Comparison of ENCODE assay signal across 1 fruit fly cellular context in the genomic region with DNA sequence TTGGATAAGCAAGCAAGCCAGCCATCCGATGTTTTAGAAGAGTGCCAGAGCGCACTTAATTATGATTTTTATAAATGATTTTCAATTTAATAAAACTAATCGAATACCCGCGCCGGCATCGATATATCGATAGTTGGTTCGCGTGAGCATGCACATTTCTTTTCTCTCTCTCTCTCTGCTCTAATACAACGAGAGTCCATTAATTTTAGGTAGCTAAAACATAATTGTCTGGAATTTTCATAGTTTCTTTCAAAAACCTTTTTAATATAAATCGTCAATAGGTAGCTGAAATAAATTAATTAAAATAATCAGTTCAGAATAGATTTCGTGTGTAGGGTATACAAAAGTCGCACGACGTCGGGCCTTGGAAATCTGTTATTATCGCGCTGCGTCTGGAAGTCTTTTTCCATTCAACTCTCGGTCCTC.
TF ChIP-seq lines count a peak whose summit lies in the region.

A gene (plus strand): TSS at position 408 of the 426 bp plus-strand sequence.

TF ChIP-seq in whole organism, embryonic, 481 proteins besides CTCF, POLR2A, EP300 and RAD21 (continued from another document and continues in another):
- TF ChIP-seq CG33213 (GFP tag; optimal IDR thresholded peaks at IDR 0.05; lab: Kevin White, UChicago) (peak; percentile 99), ato (GFP tag; IDR thresholded peaks at IDR 0.05; lab: Robert Waterston, UW; ENCODE audit: partially characterized antibody) (peak; percentile 71), CG6272 (GFP tag; IDR thresholded peaks at IDR 0.05; lab: Robert Waterston, UW) (peak; percentile 99), Spps (tag; optimal IDR thresholded peaks at IDR 0.05; lab: Kevin White, UChicago) (peak; percentile 100), CG18764 (GFP tag; optimal IDR thresholded peaks at IDR 0.05; lab: Kevin White, UChicago) (peak; percentile 99), Elba2 (GFP tag; optimal IDR thresholded peaks at IDR 0.05; lab: Kevin White, UChicago) (peak; percentile 76), org-1 (GFP tag; optimal IDR thresholded peaks at IDR 0.05; lab: Kevin White, UChicago) (peak; percentile 99), CG18476 (GFP tag; optimal IDR thresholded peaks at IDR 0.05; lab: Kevin White, UChicago) (peak; percentile 99), CG17829 (tag; optimal IDR thresholded peaks at IDR 0.05; lab: Kevin White, UChicago) (peak; percentile 100), CG2202 (tag; optimal IDR thresholded peaks at IDR 0.05; lab: Kevin White, UChicago) (peak; percentile 100), kay (GFP tag; optimal IDR thresholded peaks at IDR 0.05; lab: Kevin White, UChicago) (peak; percentile 99), CG6765 (GFP tag; optimal IDR thresholded peaks at IDR 0.05; lab: Kevin White, UChicago) (peak; percentile 99), cas (GFP tag; IDR thresholded peaks at IDR 0.05; lab: Robert Waterston, UW) (peak; percentile 99), CG10431 (GFP tag; optimal IDR thresholded peaks at IDR 0.05; lab: Kevin White, UChicago) (peak; percentile 99), ham (GFP tag; IDR thresholded peaks at IDR 0.05; lab: Robert Waterston, UW) (peak; percentile 98), bowl (GFP tag; IDR thresholded peaks at IDR 0.05; lab: Robert Waterston, UW) (peak; percentile 100), CG4424 (GFP tag; optimal IDR thresholded peaks at IDR 0.05; lab: Kevin White, UChicago) (peak; percentile 100), CG3407 (GFP tag; optimal IDR thresholded peaks at IDR 0.05; lab: Kevin White, UChicago) (peak; percentile 99), inv (GFP tag; IDR thresholded peaks at IDR 0.05; lab: Robert Waterston, UW; ENCODE audit: partially characterized antibody) (peak; percentile 68), Neu2 (GFP tag; optimal IDR thresholded peaks at IDR 0.05; lab: Kevin White, UChicago; ENCODE audit: borderline replicate concordance) (peak; percentile 91), CG12071 (GFP tag; optimal IDR thresholded peaks at IDR 0.05; lab: Kevin White, UChicago) (peak; percentile 99), CG17802 (tag; optimal IDR thresholded peaks at IDR 0.05; lab: Kevin White, UChicago) (peak; percentile 95), Dad (GFP tag; optimal IDR thresholded peaks at IDR 0.05; lab: Kevin White, UChicago) (peak; percentile 99), CG9876 (GFP tag; optimal IDR thresholded peaks at IDR 0.05; lab: Kevin White, UChicago) (peak; percentile 96), Drgx (GFP tag; IDR thresholded peaks at IDR 0.05; lab: Robert Waterston, UW) (peak; percentile 100), seq (GFP tag; IDR thresholded peaks at IDR 0.05; lab: Robert Waterston, UW) (peak; percentile 100), rib (GFP tag; IDR thresholded peaks at IDR 0.05; lab: Robert Waterston, UW) (peak; percentile 100), CG10979 (tag; optimal IDR thresholded peaks at IDR 0.05; lab: Kevin White, UChicago) (peak; percentile 100), CG31441 (GFP tag; IDR thresholded peaks at IDR 0.05; lab: Robert Waterston, UW) (peak; percentile 99), Doc2 (GFP tag; IDR thresholded peaks at IDR 0.05; lab: Robert Waterston, UW) (peak; percentile 98), CG18599 (GFP tag; optimal IDR thresholded peaks at IDR 0.05; lab: Kevin White, UChicago) (peak; percentile 100), CG1792 (GFP tag; optimal IDR thresholded peaks at IDR 0.05; lab: Kevin White, UChicago) (peak; percentile 99), sc (optimal IDR thresholded peaks at IDR 0.05; lab: Kevin White, UChicago) (no peak), sc (GFP tag; optimal IDR thresholded peaks at IDR 0.05; lab: Kevin White, UChicago) (peak; percentile 100), CG30403 (GFP tag; optimal IDR thresholded peaks at IDR 0.05; lab: Kevin White, UChicago) (peak; percentile 100), Hr3 (GFP tag; optimal IDR thresholded peaks at IDR 0.05; lab: Kevin White, UChicago) (peak; percentile 100), CG1647 (GFP tag; optimal IDR thresholded peaks at IDR 0.05; lab: Kevin White, UChicago) (peak; percentile 99), CG17186 (GFP tag; optimal IDR thresholded peaks at IDR 0.05; lab: Kevin White, UChicago) (peak; percentile 96), Mrtf (GFP tag; IDR thresholded peaks at IDR 0.05; lab: Robert Waterston, UW) (peak; percentile 99), Side (GFP tag; optimal IDR thresholded peaks at IDR 0.05; lab: Kevin White, UChicago) (peak; percentile 99), CG17361 (GFP tag; IDR thresholded peaks at IDR 0.05; lab: Robert Waterston, UW) (peak; percentile 100), B-H2 (GFP tag; optimal IDR thresholded peaks at IDR 0.05; lab: Kevin White, UChicago) (peak; percentile 99), lab (GFP tag; optimal IDR thresholded peaks at IDR 0.05; lab: Kevin White, UChicago) (peak; percentile 100), C15 (GFP tag; IDR thresholded peaks at IDR 0.05; lab: Robert Waterston, UW) (peak; percentile 99), bab2 (GFP tag; optimal IDR thresholded peaks at IDR 0.05; lab: Kevin White, UChicago) (peak; percentile 100), Nf-YB (GFP tag; optimal IDR thresholded peaks at IDR 0.05; lab: Kevin White, UChicago) (peak; percentile 93), Med (GFP tag; lab: Kevin White, UChicago) (peak; percentile 100), CG10267 (tag; optimal IDR thresholded peaks at IDR 0.05; lab: Kevin White, UChicago) (peak; percentile 100), Max (GFP tag; optimal IDR thresholded peaks at IDR 0.05; lab: Kevin White, UChicago) (peak; percentile 100), unc-4 (GFP tag; IDR thresholded peaks at IDR 0.05; lab: Robert Waterston, UW; ENCODE audit: partially characterized antibody) (peak; percentile 81), CG17385 (GFP tag; optimal IDR thresholded peaks at IDR 0.05; lab: Kevin White, UChicago) (peak; percentile 100), CkIIα-i1 (GFP tag; IDR thresholded peaks at IDR 0.05; lab: Robert Waterston, UW) (peak; percentile 98), yki (optimal IDR thresholded peaks at IDR 0.05; lab: Kevin White, UChicago) (no peak), CG4360 (GFP tag; IDR thresholded peaks at IDR 0.05; lab: Robert Waterston, UW) (peak; percentile 95), CG9727 (GFP tag; optimal IDR thresholded peaks at IDR 0.05; lab: Kevin White, UChicago) (peak; percentile 100), bsh (GFP tag; optimal IDR thresholded peaks at IDR 0.05; lab: Kevin White, UChicago) (peak; percentile 100), CG14710 (tag; optimal IDR thresholded peaks at IDR 0.05; lab: Kevin White, UChicago) (peak; percentile 99), kah (GFP tag; optimal IDR thresholded peaks at IDR 0.05; lab: Kevin White, UChicago) (peak; percentile 99), hth (optimal IDR thresholded peaks at IDR 0.05; lab: Kevin White, UChicago) (no peak), Bdp1 (GFP tag; optimal IDR thresholded peaks at IDR 0.05; lab: Kevin White, UChicago) (peak; percentile 96), btn (GFP tag; optimal IDR thresholded peaks at IDR 0.05; lab: Kevin White, UChicago) (peak; percentile 99), gem (tag; optimal IDR thresholded peaks at IDR 0.05; lab: Kevin White, UChicago) (peak; percentile 100), CG6683 (GFP tag; optimal IDR thresholded peaks at IDR 0.05; lab: Kevin White, UChicago) (peak; percentile 99), CG6175 (GFP tag; IDR thresholded peaks at IDR 0.05; lab: Robert Waterston, UW) (peak; percentile 99), jumu (GFP tag; optimal IDR thresholded peaks at IDR 0.05; lab: Kevin White, UChicago) (peak; percentile 99), CG32532 (GFP tag; IDR thresholded peaks at IDR 0.05; lab: Robert Waterston, UW) (peak; percentile 100), gfzf (GFP tag; optimal IDR thresholded peaks at IDR 0.05; lab: Kevin White, UChicago) (peak; percentile 44), CG13296 (GFP tag; optimal IDR thresholded peaks at IDR 0.05; lab: Kevin White, UChicago) (peak; percentile 100), CG13775 (GFP tag; optimal IDR thresholded peaks at IDR 0.05; lab: Kevin White, UChicago) (peak; percentile 99), CG8281 (tag; optimal IDR thresholded peaks at IDR 0.05; lab: Kevin White, UChicago) (peak; percentile 97), CG10366 (GFP tag; IDR thresholded peaks at IDR 0.05; lab: Robert Waterston, UW) (peak; percentile 100), da (GFP tag; optimal IDR thresholded peaks at IDR 0.05; lab: Kevin White, UChicago) (peak; percentile 97), trem (tag; optimal IDR thresholded peaks at IDR 0.05; lab: Kevin White, UChicago) (peak; percentile 98), jigr1 (GFP tag; IDR thresholded peaks at IDR 0.05; lab: Robert Waterston, UW) (peak; percentile 99), ash1 (GFP tag; optimal IDR thresholded peaks at IDR 0.05; lab: Kevin White, UChicago) (peak; percentile 98), her (GFP tag; optimal IDR thresholded peaks at IDR 0.05; lab: Kevin White, UChicago) (peak; percentile 97), Mad (GFP tag; optimal IDR thresholded peaks at IDR 0.05; lab: Kevin White, UChicago) (peak; percentile 99), NfI (GFP tag; optimal IDR thresholded peaks at IDR 0.05; lab: Kevin White, UChicago) (peak; percentile 100), aop (GFP tag; IDR thresholded peaks at IDR 0.05; lab: Robert Waterston, UW) (peak; percentile 98), CG4854 (GFP tag; optimal IDR thresholded peaks at IDR 0.05; lab: Kevin White, UChicago) (peak; percentile 99), CG42726 (GFP tag; IDR thresholded peaks at IDR 0.05; lab: Robert Waterston, UW; ENCODE audit: partially characterized antibody) (peak; percentile 5; the same call in 1 of the 2 replicates), sens-2 (GFP tag; IDR thresholded peaks at IDR 0.05; lab: Robert Waterston, UW) (peak; percentile 100), CG32767 (GFP tag; IDR thresholded peaks at IDR 0.05; lab: Robert Waterston, UW) (peak; percentile 100), sd (tag; optimal IDR thresholded peaks at IDR 0.05; lab: Kevin White, UChicago) (peak; percentile 98), CG43689 (GFP tag; IDR thresholded peaks at IDR 0.05; lab: Robert Waterston, UW) (peak; percentile 99), Ravus (GFP tag; IDR thresholded peaks at IDR 0.05; lab: Robert Waterston, UW) (peak; percentile 99), phol (tag; optimal IDR thresholded peaks at IDR 0.05; lab: Kevin White, UChicago) (peak; percentile 100), mld (GFP tag; IDR thresholded peaks at IDR 0.05; lab: Robert Waterston, UW; ENCODE audit: partially characterized antibody) (no peak; the same call in 2 of the 3 replicates), esg (GFP tag; conservative IDR thresholded peaks at IDR 0.05; lab: Robert Waterston, UW) (peak; percentile 100), Camta (GFP tag; optimal IDR thresholded peaks at IDR 0.05; lab: Kevin White, UChicago) (peak; percentile 100), pum (GFP tag; optimal IDR thresholded peaks at IDR 0.05; lab: Kevin White, UChicago) (peak; percentile 99), CG4404 (GFP tag; IDR thresholded peaks at IDR 0.05; lab: Robert Waterston, UW) (peak; percentile 99), vnd (GFP tag; IDR thresholded peaks at IDR 0.05; lab: Robert Waterston, UW; ENCODE audit: partially characterized antibody) (peak; percentile 65), nerfin-2 (GFP tag; IDR thresholded peaks at IDR 0.05; lab: Robert Waterston, UW; ENCODE audit: partially characterized antibody) (peak; percentile 64; the same call in 1 of the 2 replicates), sob (GFP tag; IDR thresholded peaks at IDR 0.05; lab: Robert Waterston, UW) (peak; percentile 100), unpg (GFP tag; optimal IDR thresholded peaks at IDR 0.05; lab: Kevin White, UChicago) (peak; percentile 100), CG11093 (GFP tag; IDR thresholded peaks at IDR 0.05; lab: Robert Waterston, UW) (peak; percentile 100), CoRest (tag; optimal IDR thresholded peaks at IDR 0.05; lab: Kevin White, UChicago) (peak; percentile 100), CG10565 (GFP tag; optimal IDR thresholded peaks at IDR 0.05; lab: Kevin White, UChicago) (peak; percentile 98), gro (GFP tag; optimal IDR thresholded peaks at IDR 0.05; lab: Kevin White, UChicago) (peak; percentile 99), HmgZ (tag; optimal IDR thresholded peaks at IDR 0.05; lab: Kevin White, UChicago) (peak; percentile 100), H2.0 (GFP tag; IDR thresholded peaks at IDR 0.05; lab: Robert Waterston, UW) (peak; percentile 100), Lhr (GFP tag; optimal IDR thresholded peaks at IDR 0.05; lab: Kevin White, UChicago) (peak; percentile 99), GATAe (GFP tag; conservative IDR thresholded peaks at IDR 0.05; lab: Robert Waterston, UW) (peak; percentile 99), CG7963 (GFP tag; IDR thresholded peaks at IDR 0.05; lab: Robert Waterston, UW; ENCODE audit: partially characterized antibody) (peak; percentile 73; the same call in 2 of the 3 replicates), CG7745 (tag; optimal IDR thresholded peaks at IDR 0.05; lab: Kevin White, UChicago) (peak; percentile 98), wek (GFP tag; optimal IDR thresholded peaks at IDR 0.05; lab: Kevin White, UChicago) (peak; percentile 98), Rfx (GFP tag; IDR thresholded peaks at IDR 0.05; lab: Robert Waterston, UW) (peak; percentile 100), Meics (GFP tag; optimal IDR thresholded peaks at IDR 0.05; lab: Kevin White, UChicago) (peak; percentile 100), vvl (GFP tag; IDR thresholded peaks at IDR 0.05; lab: Robert Waterston, UW) (peak; percentile 100), dan (GFP tag; IDR thresholded peaks at IDR 0.05; lab: Robert Waterston, UW) (peak; percentile 97), hkb (optimal IDR thresholded peaks at IDR 0.05; lab: Kevin White, UChicago) (no peak), hkb (GFP tag; IDR thresholded peaks at IDR 0.05; lab: Robert Waterston, UW) (peak; percentile 100), NC2β (GFP tag; optimal IDR thresholded peaks at IDR 0.05; lab: Kevin White, UChicago) (peak; percentile 99), Usf (GFP tag; optimal IDR thresholded peaks at IDR 0.05; lab: Kevin White, UChicago) (peak; percentile 98), Hr51 (GFP tag; optimal IDR thresholded peaks at IDR 0.05; lab: Kevin White, UChicago) (peak; percentile 99 to 100), otp (GFP tag; IDR thresholded peaks at IDR 0.05; lab: Robert Waterston, UW) (peak; percentile 100), CG2129 (GFP tag; IDR thresholded peaks at IDR 0.05; lab: Robert Waterston, UW; ENCODE audit: partially characterized antibody) (peak; percentile 62), CG15696 (tag; optimal IDR thresholded peaks at IDR 0.05; lab: Kevin White, UChicago) (peak; percentile 99), HLHmδ (GFP tag; optimal IDR thresholded peaks at IDR 0.05; lab: Kevin White, UChicago) (no peak), CG2875 (GFP tag; optimal IDR thresholded peaks at IDR 0.05; lab: Kevin White, UChicago) (peak; percentile 100), luna (GFP tag; optimal IDR thresholded peaks at IDR 0.05; lab: Kevin White, UChicago) (peak; percentile 98), kni (GFP tag; optimal IDR thresholded peaks at IDR 0.05; lab: Kevin White, UChicago) (peak; percentile 99), CG11695 (GFP tag; IDR thresholded peaks at IDR 0.05; lab: Robert Waterston, UW) (peak; percentile 100)
